Fruit fly (Drosophila melanogaster): ENCODE data around the gene CG16779.

Gene CG16779

dm6 chr3R:9468109-9468508 is 25.4 kb downstream of the CG16779 start:
- no peak for TF ChIP-seq noc (tag; optimal IDR thresholded peaks at IDR 0.05)

dm6 chr3R:9460488-9461150 is 32.9 kb downstream of the CG16779 start, which contains the start of gene GstZ2:
TSS of gene GstZ2 (minus strand) at chr3R:9460652.
- TF ChIP-seq noc (tag; optimal IDR thresholded peaks at IDR 0.05) = no peak

dm6 chr3R:9459385-9460285 is 33.8 kb downstream of the CG16779 start:
- TF ChIP-seq noc (tag; optimal IDR thresholded peaks at IDR 0.05) = peak; percentile 64

dm6 chr3R:9456373-9456772 is 37.1 kb downstream of the CG16779 start, which contains the start of gene GstZ1:
TSS of gene GstZ1 (minus strand) at chr3R:9456546.
- TF ChIP-seq noc (tag; optimal IDR thresholded peaks at IDR 0.05) = no peak

- no peak for TF ChIP-seq noc (tag; optimal IDR thresholded peaks at IDR 0.05)
Observed at dm6 chr3R:9454980-9455379, 38.5 kb downstream of the CG16779 start.

- no peak for TF ChIP-seq noc (tag; optimal IDR thresholded peaks at IDR 0.05)
Observed at dm6 chr3R:9450672-9451071, 42.8 kb downstream of the CG16779 start.

dm6 chr3R:9448320-9448719 is 45.2 kb downstream of the CG16779 start:
- TF ChIP-seq noc (tag; optimal IDR thresholded peaks at IDR 0.05) = no peak

- no peak for TF ChIP-seq noc (tag; optimal IDR thresholded peaks at IDR 0.05)
Observed at dm6 chr3R:9441996-9442395, 51.5 kb downstream of the CG16779 start.

- TF ChIP-seq noc (tag; optimal IDR thresholded peaks at IDR 0.05) = no peak
Observed at dm6 chr3R:9441134-9441533, 52.3 kb downstream of the CG16779 start.

dm6 chr3R:9437618-9438017 is 55.9 kb downstream of the CG16779 start:
- no peak for TF ChIP-seq noc (tag; optimal IDR thresholded peaks at IDR 0.05)

- TF ChIP-seq noc (tag; optimal IDR thresholded peaks at IDR 0.05) = peak; percentile 38
Observed at dm6 chr3R:9436358-9436972, 57.0 kb downstream of the CG16779 start.

- no peak for TF ChIP-seq noc (tag; optimal IDR thresholded peaks at IDR 0.05)
Observed at dm6 chr3R:9435898-9436297, 57.6 kb downstream of the CG16779 start.

dm6 chr3R:9434543-9435407 is 58.7 kb downstream of the CG16779 start:
- peak; percentile 91 for TF ChIP-seq noc (tag; optimal IDR thresholded peaks at IDR 0.05)

dm6 chr3R:9433774-9434173 is 59.7 kb downstream of the CG16779 start:
- TF ChIP-seq noc (tag; optimal IDR thresholded peaks at IDR 0.05) = no peak

dm6 chr3R:9433270-9433669 is 60.2 kb downstream of the CG16779 start:
- no peak for TF ChIP-seq noc (tag; optimal IDR thresholded peaks at IDR 0.05)
